Worm (Caenorhabditis elegans): ENCODE measurements around the gene pes-10.

The pes-10 gene

ce11 chrII:12847736-12848135 is at the start of gene pes-10:
Gene pes-10 (minus strand): TSS chrII:12847836.
- no peak for TF ChIP-seq elt-3 (tag; optimal IDR thresholded peaks at IDR 0.05)
- no peak for TF ChIP-seq cnd-1 (tag; optimal IDR thresholded peaks at IDR 0.05)
- TF ChIP-seq ztf-11 (tag; optimal IDR thresholded peaks at IDR 0.05), result no peak
- no peak for TF ChIP-seq blmp-1 (tag; optimal IDR thresholded peaks at IDR 0.05)
- TF ChIP-seq unc-120 (tag; optimal IDR thresholded peaks at IDR 0.05; ENCODE audit: poor library complexity, severe bottlenecking), result no peak

- TF ChIP-seq lsy-2 (tag; optimal IDR thresholded peaks at IDR 0.05) (no peak), cnd-1 (tag; optimal IDR thresholded peaks at IDR 0.05) (no peak), ces-1 (GFP tag; optimal IDR thresholded peaks at IDR 0.05) (no peak)
These were observed 49.7 kb upstream of the pes-10 start for ce11 chrII:12897361-12897760.

ce11 chrII:12896666-12897065 is 49.0 kb upstream of the pes-10 start:
- TF ChIP-seq nhr-76 (tag; optimal IDR thresholded peaks at IDR 0.05), result no peak
- TF ChIP-seq nhr-12 (tag; optimal IDR thresholded peaks at IDR 0.05), result no peak

- TF ChIP-seq ceh-39 (tag; optimal IDR thresholded peaks at IDR 0.05) (no peak), bed-3 (GFP tag; optimal IDR thresholded peaks at IDR 0.05) (no peak), lin-13 (tag; optimal IDR thresholded peaks at IDR 0.05) (no peak), hlh-1 (tag; optimal IDR thresholded peaks at IDR 0.05) (no peak), drap-1 (GFP tag; optimal IDR thresholded peaks at IDR 0.05) (no peak), ham-2 (GFP tag; optimal IDR thresholded peaks at IDR 0.05) (no peak), snpc-4 (tag; optimal IDR thresholded peaks at IDR 0.05) (no peak), nhr-12 (tag; optimal IDR thresholded peaks at IDR 0.05) (no peak), tbx-8 (GFP tag; optimal IDR thresholded peaks at IDR 0.05) (no peak), sem-2 (GFP tag; optimal IDR thresholded peaks at IDR 0.05) (no peak), lin-32 (GFP tag; optimal IDR thresholded peaks at IDR 0.05) (no peak), nhr-237 (tag; optimal IDR thresholded peaks at IDR 0.05) (no peak), unc-120 (tag; optimal IDR thresholded peaks at IDR 0.05; ENCODE audit: poor library complexity, severe bottlenecking) (no peak), ceh-83 (GFP tag; optimal IDR thresholded peaks at IDR 0.05) (no peak), nhr-76 (tag; optimal IDR thresholded peaks at IDR 0.05) (no peak), lsy-2 (tag; optimal IDR thresholded peaks at IDR 0.05) (no peak), unc-62 (GFP tag; optimal IDR thresholded peaks at IDR 0.05) (no peak)
These were observed 47.5 kb upstream of the pes-10 start, which contains the start of the genes clec-62 and clec-63 for ce11 chrII:12895078-12895670. Gene clec-62 (minus strand): TSS chrII:12895128. Gene clec-63 (plus strand): TSS chrII:12895638.

ce11 chrII:12892407-12892806 is 44.8 kb upstream of the pes-10 start:
- TF ChIP-seq mep-1 (tag; optimal IDR thresholded peaks at IDR 0.05), result no peak
- no peak for TF ChIP-seq mls-2 (tag; optimal IDR thresholded peaks at IDR 0.05)
- no peak for TF ChIP-seq snpc-4 (tag; optimal IDR thresholded peaks at IDR 0.05)
- no peak for TF ChIP-seq blmp-1 (tag; optimal IDR thresholded peaks at IDR 0.05)
- TF ChIP-seq bed-3 (GFP tag; optimal IDR thresholded peaks at IDR 0.05), result no peak
- no peak for TF ChIP-seq ceh-43 (GFP tag; optimal IDR thresholded peaks at IDR 0.05)
- TF ChIP-seq lsy-2 (tag; optimal IDR thresholded peaks at IDR 0.05), result no peak
- no peak for TF ChIP-seq sptf-1 (tag; optimal IDR thresholded peaks at IDR 0.05)
- TF ChIP-seq cnd-1 (tag; optimal IDR thresholded peaks at IDR 0.05), result no peak
- TF ChIP-seq M03D4.4 (tag; optimal IDR thresholded peaks at IDR 0.05), result no peak
- TF ChIP-seq nhr-76 (tag; optimal IDR thresholded peaks at IDR 0.05), result no peak
- TF ChIP-seq elt-1 (tag; optimal IDR thresholded peaks at IDR 0.05; ENCODE audit: borderline replicate concordance, insufficient read depth), result no peak
- no peak for TF ChIP-seq unc-62 (GFP tag; optimal IDR thresholded peaks at IDR 0.05)
- TF ChIP-seq ces-1 (GFP tag; optimal IDR thresholded peaks at IDR 0.05), result no peak

DNA sequence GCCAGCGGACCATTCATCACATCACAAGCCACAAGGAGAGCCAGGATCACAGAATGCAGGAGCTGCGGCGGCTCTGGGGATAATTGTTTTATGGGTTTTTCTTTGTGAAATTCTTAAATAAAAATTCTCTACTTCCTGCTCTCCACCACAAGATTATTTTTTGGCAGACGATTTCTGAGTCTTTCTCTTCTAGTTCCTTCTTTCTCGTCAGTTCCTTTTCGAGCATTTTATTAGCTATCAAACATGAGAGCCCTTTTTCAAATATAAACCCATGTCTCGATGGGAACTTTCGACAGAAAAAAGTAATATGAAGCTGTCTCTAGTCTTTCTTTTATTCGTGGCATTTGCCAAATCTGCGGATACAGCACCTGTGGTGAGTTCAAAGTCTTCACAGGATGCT is 40.8 kb upstream of the pes-10 start, which contains the start of gene F35C5.3:
Gene F35C5.3 (plus strand): TSS at position 301 of the 400 bp plus-strand sequence.
- TF ChIP-seq sptf-1 (tag; optimal IDR thresholded peaks at IDR 0.05) (no peak), ces-1 (GFP tag; optimal IDR thresholded peaks at IDR 0.05) (no peak), bed-3 (GFP tag; optimal IDR thresholded peaks at IDR 0.05) (no peak), snpc-4 (tag; optimal IDR thresholded peaks at IDR 0.05) (no peak), ceh-83 (GFP tag; optimal IDR thresholded peaks at IDR 0.05) (no peak), ham-2 (GFP tag; optimal IDR thresholded peaks at IDR 0.05) (no peak), lin-32 (GFP tag; optimal IDR thresholded peaks at IDR 0.05) (no peak), ceh-39 (tag; optimal IDR thresholded peaks at IDR 0.05) (no peak), cnd-1 (tag; optimal IDR thresholded peaks at IDR 0.05) (no peak), elt-3 (tag; optimal IDR thresholded peaks at IDR 0.05) (no peak), sem-2 (GFP tag; optimal IDR thresholded peaks at IDR 0.05) (no peak), mep-1 (tag; optimal IDR thresholded peaks at IDR 0.05) (no peak), ceh-43 (GFP tag; optimal IDR thresholded peaks at IDR 0.05) (no peak), blmp-1 (tag; optimal IDR thresholded peaks at IDR 0.05) (no peak), flh-1 (GFP tag; optimal IDR thresholded peaks at IDR 0.05) (no peak), unc-39 (tag; optimal IDR thresholded peaks at IDR 0.05) (no peak), zip-8 (tag; optimal IDR thresholded peaks at IDR 0.05) (no peak), hlh-1 (tag; optimal IDR thresholded peaks at IDR 0.05) (no peak), lin-13 (tag; optimal IDR thresholded peaks at IDR 0.05) (no peak)

Measured in whole organism, mixed stage, embryonic.